Worm (Caenorhabditis elegans) whole organism, late embryonic: ENCODE data around the gene srpa-68.

Source experiments
- C08G9.2 ChIP-seq: sonication (generic microtip); optimal IDR thresholded peaks from 2 replicates; lab custom pipeline; 2016; ENCODE audit warnings: mild to moderate bottlenecking, missing genetic modification characterization, moderate library complexity, missing compliant biosample characterization
- T23F11.4 ChIP-seq: fragments of 200-800 bp; sonication (Bioruptor generic); optimal IDR thresholded peaks from 2 replicates; lab custom pipeline; 2018; ENCODE audit warnings: mild to moderate bottlenecking, missing genetic modification characterization, missing compliant biosample characterization
- Y22D7AL.16 ChIP-seq: sonication (generic microtip); optimal IDR thresholded peaks from 2 replicates; lab custom pipeline; 2016; ENCODE audit warnings: missing genetic modification characterization, missing compliant biosample characterization
- ahr-1 ChIP-seq: sonication (generic microtip); optimal IDR thresholded peaks from 2 replicates; lab custom pipeline; 2016; ENCODE audit warnings: missing genetic modification characterization, missing compliant biosample characterization
- ama-1 ChIP-seq: fragments of 150-350 bp; optimal IDR thresholded peaks from 2 replicates; lab custom pipeline; 2014
- ceh-19 ChIP-seq: fragments of 200-800 bp; sonication (Bioruptor generic); optimal IDR thresholded peaks from 2 replicates; lab custom pipeline; 2018; ENCODE audit warnings: mild to moderate bottlenecking, missing genetic modification characterization, missing compliant biosample characterization
- ceh-2 ChIP-seq: sonication (generic microtip); optimal IDR thresholded peaks from 2 replicates; lab custom pipeline; 2016; ENCODE audit warnings: missing genotype, missing genetic modification characterization, missing compliant biosample characterization
- ceh-24 ChIP-seq: sonication (generic microtip); optimal IDR thresholded peaks from 2 replicates; lab custom pipeline; 2016; ENCODE audit warnings: mild to moderate bottlenecking, missing genetic modification characterization, missing compliant biosample characterization
- ceh-31 ChIP-seq: sonication (generic microtip); optimal IDR thresholded peaks from 2 replicates; lab custom pipeline; 2016; ENCODE audit warnings: missing genetic modification characterization, missing compliant biosample characterization
- ceh-48 ChIP-seq: sonication (generic microtip); optimal IDR thresholded peaks from 2 replicates; lab custom pipeline; 2016; ENCODE audit warnings: missing genetic modification characterization, inconsistent platforms, missing compliant biosample characterization
- dmd-4 ChIP-seq: sonication (generic microtip); optimal IDR thresholded peaks from 2 replicates; lab custom pipeline; 2016; ENCODE audit warnings: borderline replicate concordance, missing genetic modification characterization, missing compliant biosample characterization
- dve-1 ChIP-seq: sonication (generic microtip); optimal IDR thresholded peaks from 2 replicates; lab custom pipeline; 2017; ENCODE audit warnings: antibody characterized with exemption, mild to moderate bottlenecking, missing genetic modification characterization, missing compliant biosample characterization
- elt-4 ChIP-seq: sonication (generic microtip); optimal IDR thresholded peaks from 2 replicates; lab custom pipeline; 2016; ENCODE audit warnings: missing genetic modification characterization, missing compliant biosample characterization
- ets-4 ChIP-seq: sonication (generic microtip); optimal IDR thresholded peaks from 2 replicates; lab custom pipeline; 2016; ENCODE audit warnings: missing genetic modification characterization, missing compliant biosample characterization
- eyg-1 ChIP-seq: sonication (generic microtip); optimal IDR thresholded peaks from 2 replicates; lab custom pipeline; 2016; ENCODE audit warnings: missing genotype, missing genetic modification characterization, missing compliant biosample characterization
- fkh-6 ChIP-seq: sonication (generic microtip); optimal IDR thresholded peaks from 2 replicates; lab custom pipeline; 2016; ENCODE audit warnings: missing genetic modification characterization, missing compliant biosample characterization
- gmeb-2 ChIP-seq: sonication (generic microtip); optimal IDR thresholded peaks from 2 replicates; lab custom pipeline; 2016; ENCODE audit warnings: missing genetic modification characterization, inconsistent platforms, missing compliant biosample characterization
- hlh-30 ChIP-seq: sonication (generic microtip); optimal IDR thresholded peaks from 2 replicates; lab custom pipeline; 2017; ENCODE audit warnings: antibody characterized with exemption, missing genetic modification characterization, missing compliant biosample characterization; ENCODE audit not compliant: insufficient read depth
- hlh-8 ChIP-seq: sonication (generic microtip); optimal IDR thresholded peaks from 2 replicates; lab custom pipeline; 2016; ENCODE audit warnings: missing genotype, missing genetic modification characterization, missing compliant biosample characterization
- lin-11 ChIP-seq: fragments of 200-800 bp; sonication (Bioruptor generic); optimal IDR thresholded peaks from 2 replicates; lab custom pipeline; 2018; ENCODE audit warnings: mild to moderate bottlenecking, missing genetic modification characterization, missing compliant biosample characterization
- odd-2 ChIP-seq: sonication (generic microtip); optimal IDR thresholded peaks from 2 replicates; lab custom pipeline; 2017; ENCODE audit warnings: antibody characterized with exemption, mild to moderate bottlenecking, missing genetic modification characterization, missing compliant biosample characterization
- pax-1 ChIP-seq: fragments of 150-350 bp; optimal IDR thresholded peaks from 2 replicates; lab custom pipeline; 2014; ENCODE audit warnings: missing biosample characterization, missing genetic modification characterization
- pha-2 ChIP-seq: sonication (generic microtip); optimal IDR thresholded peaks from 2 replicates; lab custom pipeline; 2017; ENCODE audit warnings: mild to moderate bottlenecking, missing genetic modification characterization, missing compliant biosample characterization
- pha-4 ChIP-seq: fragments of 150-350 bp; optimal IDR thresholded peaks from 2 replicates; lab custom pipeline; 2018; ENCODE audit warnings: missing biosample characterization, missing genetic modification reagents, missing genetic modification characterization
- pros-1 ChIP-seq: fragments of 150-350 bp; optimal IDR thresholded peaks from 2 replicates; lab custom pipeline; 2014; ENCODE audit warnings: missing biosample characterization, missing genetic modification reagents, missing genetic modification characterization
- rnt-1 ChIP-seq: sonication (generic microtip); optimal IDR thresholded peaks from 2 replicates; lab custom pipeline; 2016; ENCODE audit warnings: missing genetic modification characterization, missing compliant biosample characterization
- sdc-2 ChIP-seq: sonication (generic microtip); optimal IDR thresholded peaks from 2 replicates; lab custom pipeline; 2016; ENCODE audit warnings: missing genotype, missing genetic modification characterization, missing compliant biosample characterization
- sox-4 ChIP-seq: sonication (generic microtip); optimal IDR thresholded peaks from 2 replicates; lab custom pipeline; 2017; ENCODE audit warnings: mild to moderate bottlenecking, missing genetic modification characterization, inconsistent platforms, missing compliant biosample characterization
- tbx-2 ChIP-seq: sonication (generic microtip); optimal IDR thresholded peaks from 2 replicates; lab custom pipeline; 2016; ENCODE audit warnings: missing genetic modification characterization, missing compliant biosample characterization
- ttx-3 ChIP-seq: sonication (generic microtip); optimal IDR thresholded peaks from 2 replicates; lab custom pipeline; 2016; ENCODE audit warnings: missing genetic modification reagents, missing genetic modification characterization, missing compliant biosample characterization
- unc-3 ChIP-seq, 2 experiments: fragments of 200-800 bp in 1 of 2; sonication (Bioruptor generic) in 1 of 2; sonication (generic microtip) in 1 of 2; conservative IDR thresholded peaks in 1 of 2; optimal IDR thresholded peaks in 1 of 2; 2 replicates each; pipeline versions ENCODE4 v1.3.6 to Lab custom; 2016 to 2022; ENCODE audit warnings: missing compliant biosample characterization in 2 of 2, missing genetic modification characterization in 2 of 2, missing genetic modification reagents in 1 of 2
- unc-42 ChIP-seq: sonication (generic microtip); optimal IDR thresholded peaks from 2 replicates; lab custom pipeline; 2016; ENCODE audit warnings: missing genotype, missing genetic modification characterization, missing compliant biosample characterization
- unc-86 ChIP-seq: sonication (generic microtip); optimal IDR thresholded peaks from 2 replicates; lab custom pipeline; 2016; ENCODE audit warnings: missing genetic modification characterization, missing compliant biosample characterization
- zip-5 ChIP-seq: sonication (generic microtip); optimal IDR thresholded peaks from 2 replicates; lab custom pipeline; 2016; ENCODE audit warnings: missing genetic modification characterization, missing compliant biosample characterization
- ztf-16 ChIP-seq: sonication (generic microtip); optimal IDR thresholded peaks from 2 replicates; lab custom pipeline; 2017; ENCODE audit warnings: missing genetic modification characterization, missing compliant biosample characterization

Gene srpa-68

ce11 chrV:12299244-12299766 lies 7.8 kb upstream of the srpa-68 start:
- TF ChIP-seq unc-86 (tag; lab: Kevin White, UChicago), result no peak
- TF ChIP-seq ceh-48, result no peak

ce11 chrV:12298184-12298583 lies 6.7 kb upstream of the srpa-68 start:
- TF ChIP-seq ceh-2, result no peak
- TF ChIP-seq gmeb-2 (tag; lab: Kevin White, UChicago), result no peak
- TF ChIP-seq pax-1 (tag; lab: Kevin White, UChicago), result no peak
- TF ChIP-seq fkh-6 (tag; lab: Kevin White, UChicago), result no peak
- TF ChIP-seq, all 69 proteins: peak for 0

ce11 chrV:12296794-12297193 lies 5.3 kb upstream of the srpa-68 start:
- peak; percentile 14 for TF ChIP-seq rnt-1 (tag; lab: Kevin White, UChicago)
- no peak for TF ChIP-seq ceh-24 (tag; lab: Kevin White, UChicago)
- TF ChIP-seq ceh-2, result no peak
- TF ChIP-seq ceh-31, result no peak
- no peak for TF ChIP-seq pax-1 (tag; lab: Kevin White, UChicago)
- TF ChIP-seq ama-1 (lab: Kevin White, UChicago), result no peak
- no peak for TF ChIP-seq ceh-19 (GFP tag; lab: Kevin White, UChicago)

- TF ChIP-seq ceh-31 (no peak), sox-4 (tag; lab: Kevin White, UChicago) (no peak), ttx-3 (tag; lab: Kevin White, UChicago) (no peak), T23F11.4 (GFP tag; lab: Kevin White, UChicago) (no peak), pros-1 (tag; lab: Kevin White, UChicago) (no peak), unc-3 (GFP tag; conservative IDR thresholded peaks at IDR 0.05; lab: Robert Waterston, UW) (no peak), unc-3 (tag; optimal IDR thresholded peaks at IDR 0.05; lab: Kevin White, UChicago) (no peak), ceh-19 (GFP tag; lab: Kevin White, UChicago) (no peak), unc-42 (tag; lab: Kevin White, UChicago) (no peak), C08G9.2 (no peak), ahr-1 (no peak), lin-11 (no peak), ets-4 (tag; lab: Kevin White, UChicago) (no peak), hlh-30 (tag; lab: Kevin White, UChicago) (no peak), eyg-1 (tag; lab: Kevin White, UChicago) (no peak), pha-4 (tag; lab: Kevin White, UChicago) (no peak), pha-2 (tag; lab: Kevin White, UChicago) (no peak)
Measured at ce11 chrV:12296122-12296521, 4.7 kb upstream of the srpa-68 start.

- TF ChIP-seq ztf-16 (tag; lab: Kevin White, UChicago) (no peak), unc-86 (tag; lab: Kevin White, UChicago) (no peak), elt-4 (no peak), zip-5 (tag; lab: Kevin White, UChicago) (no peak), unc-3 (GFP tag; conservative IDR thresholded peaks at IDR 0.05; lab: Robert Waterston, UW) (no peak), unc-3 (tag; optimal IDR thresholded peaks at IDR 0.05; lab: Kevin White, UChicago) (no peak), eyg-1 (tag; lab: Kevin White, UChicago) (no peak), odd-2 (no peak), Y22D7AL.16 (tag; lab: Kevin White, UChicago) (no peak), ceh-31 (no peak), ets-4 (tag; lab: Kevin White, UChicago) (no peak), sdc-2 (tag; lab: Kevin White, UChicago) (no peak), dmd-4 (no peak), ttx-3 (tag; lab: Kevin White, UChicago) (no peak), ceh-24 (tag; lab: Kevin White, UChicago) (no peak), pha-2 (tag; lab: Kevin White, UChicago) (no peak), tbx-2 (tag; lab: Kevin White, UChicago) (no peak), dve-1 (tag; lab: Kevin White, UChicago) (no peak), hlh-8 (no peak)
Measured at ce11 chrV:12295520-12295919, 4.1 kb upstream of the srpa-68 start.
